Fruit fly (Drosophila melanogaster) whole organism, prepupa: Measurements from ENCODE around the gene bab1.

Source experiments
- Blimp-1 ChIP-seq: fragments of 200-800 bp; sonication (Bioruptor generic); optimal IDR thresholded peaks from 3 replicates; lab custom pipeline; 2017; ENCODE audit warnings: missing biosample characterization, missing genetic modification characterization, mild to moderate bottlenecking, moderate library complexity, missing genetic modification reagents
- CG10631 ChIP-seq: fragments of 200-800 bp; sonication (Bioruptor generic); optimal IDR thresholded peaks from 2 replicates; lab custom pipeline; 2016; ENCODE audit warnings: missing biosample characterization, missing genetic modification characterization
- CG11294 ChIP-seq: fragments of 200-800 bp; sonication (Bioruptor generic); IDR thresholded peaks from 2 replicates; pipeline ENCODE4 v1.3.6; 2022; ENCODE audit warnings: missing biosample characterization, missing genetic modification characterization
- CG11762 ChIP-seq: fragments of 200-800 bp; sonication (Bioruptor generic); optimal IDR thresholded peaks from 3 replicates; lab custom pipeline; 2016; ENCODE audit warnings: missing biosample characterization, missing genetic modification characterization; ENCODE audit not compliant: insufficient read depth
- CG15336 ChIP-seq: fragments of 200-800 bp; sonication (Bioruptor generic); IDR thresholded peaks from 2 replicates; pipeline ENCODE4 v1.3.6; 2022; ENCODE audit warnings: missing biosample characterization, missing genetic modification characterization
- CG1621 ChIP-seq: fragments of 200-800 bp; sonication (Bioruptor generic); optimal IDR thresholded peaks from 3 replicates; lab custom pipeline; 2018; ENCODE audit warnings: missing biosample characterization, mild to moderate bottlenecking, missing genetic modification characterization
- CG16779 ChIP-seq: fragments of 200-800 bp; sonication (Bioruptor generic); optimal IDR thresholded peaks from 3 replicates; lab custom pipeline; 2017; ENCODE audit warnings: missing biosample characterization, mild to moderate bottlenecking, missing genetic modification characterization
- CG3032 ChIP-seq: fragments of 200-800 bp; optimal IDR thresholded peaks from 2 replicates; lab custom pipeline; 2019; ENCODE audit warnings: missing biosample characterization, mild to moderate bottlenecking, missing genetic modification characterization, moderate library complexity
- CG31627 ChIP-seq: fragments of 200-800 bp; sonication (Bioruptor generic); optimal IDR thresholded peaks from 3 replicates; lab custom pipeline; 2016; ENCODE audit warnings: missing biosample characterization, missing genetic modification characterization
- CG32006 ChIP-seq: fragments of 200-800 bp; sonication (Bioruptor generic); optimal IDR thresholded peaks from 3 replicates; lab custom pipeline; 2017; ENCODE audit warnings: missing biosample characterization, mild to moderate bottlenecking, missing genetic modification characterization
- CG34406 ChIP-seq: fragments of 200-800 bp; sonication (Bioruptor generic); optimal IDR thresholded peaks from 3 replicates; lab custom pipeline; 2016; ENCODE audit warnings: missing biosample characterization, missing genetic modification characterization
- CG3919 ChIP-seq: fragments of 200-800 bp; sonication (Bioruptor generic); optimal IDR thresholded peaks from 3 replicates; lab custom pipeline; 2016; ENCODE audit warnings: missing biosample characterization, missing genetic modification characterization
- CG6163 ChIP-seq: fragments of 200-800 bp; sonication (Bioruptor generic); IDR thresholded peaks from 3 replicates; pipeline ENCODE4 v1.3.6; 2022; ENCODE audit warnings: missing biosample characterization, missing genetic modification characterization
- CG6276 ChIP-seq: fragments of 200-800 bp; sonication (Bioruptor generic); optimal IDR thresholded peaks from 2 replicates; lab custom pipeline; 2017; ENCODE audit warnings: missing biosample characterization, mild to moderate bottlenecking, missing genetic modification characterization
- CG6792 ChIP-seq: fragments of 200-800 bp; sonication (Bioruptor generic); optimal IDR thresholded peaks from 3 replicates; lab custom pipeline; 2016; ENCODE audit warnings: missing biosample characterization, missing genetic modification characterization
- CG6854 ChIP-seq: fragments of 200-800 bp; sonication (Bioruptor generic); optimal IDR thresholded peaks from 2 replicates; lab custom pipeline; 2017; ENCODE audit warnings: missing biosample characterization, mild to moderate bottlenecking, missing genetic modification characterization
- CG8119 ChIP-seq: fragments of 200-800 bp; sonication (Bioruptor generic); IDR thresholded peaks from 3 replicates; pipeline ENCODE4 v1.3.6; 2022; ENCODE audit warnings: missing biosample characterization, missing genetic modification characterization
- CG8319 ChIP-seq: fragments of 200-800 bp; sonication (Bioruptor generic); optimal IDR thresholded peaks from 3 replicates; lab custom pipeline; 2016; ENCODE audit warnings: missing biosample characterization, missing genetic modification characterization
- CG8632 ChIP-seq: fragments of 200-800 bp; sonication (Bioruptor generic); optimal IDR thresholded peaks from 3 replicates; lab custom pipeline; 2016; ENCODE audit warnings: missing biosample characterization, missing genetic modification characterization
- CG9139 ChIP-seq: fragments of 200-800 bp; sonication (Bioruptor generic); optimal IDR thresholded peaks from 3 replicates; lab custom pipeline; 2017; ENCODE audit warnings: missing biosample characterization, mild to moderate bottlenecking, missing genetic modification characterization
- Eip75B ChIP-seq: fragments of 200-800 bp; sonication (Bioruptor generic); optimal IDR thresholded peaks from 3 replicates; lab custom pipeline; 2016; ENCODE audit warnings: missing biosample characterization, missing genetic modification characterization
- Eip78C ChIP-seq: fragments of 200-800 bp; sonication (Bioruptor generic); peaks from one replicate; lab custom pipeline; 2016; ENCODE audit warnings: missing biosample characterization, missing genetic modification characterization
- Eip93F ChIP-seq: fragments of 200-800 bp; sonication (Bioruptor generic); optimal IDR thresholded peaks from 2 replicates; lab custom pipeline; 2016; ENCODE audit warnings: missing biosample characterization, mild to moderate bottlenecking, missing genetic modification characterization
- Ets21C ChIP-seq: fragments of 200-800 bp; sonication (Bioruptor generic); optimal IDR thresholded peaks from 3 replicates; lab custom pipeline; 2016; ENCODE audit warnings: missing biosample characterization, missing genetic modification characterization
- Ets96B ChIP-seq: fragments of 200-800 bp; optimal IDR thresholded peaks from 2 replicates; lab custom pipeline; 2019; ENCODE audit warnings: missing biosample characterization, mild to moderate bottlenecking, missing genetic modification characterization, moderate library complexity
- Hr38 ChIP-seq: sonication (Bioruptor generic); optimal IDR thresholded peaks from 2 replicates; lab custom pipeline; 2016; ENCODE audit warnings: missing biosample characterization, missing genetic modification characterization
- Hr4 ChIP-seq: fragments of 200-800 bp; sonication (Bioruptor generic); optimal IDR thresholded peaks from 3 replicates; lab custom pipeline; 2016; ENCODE audit warnings: missing biosample characterization, missing genetic modification characterization
- Lpt ChIP-seq: fragments of 200-800 bp; sonication (Bioruptor generic); optimal IDR thresholded peaks from 3 replicates; lab custom pipeline; 2016; ENCODE audit warnings: missing biosample characterization, missing genetic modification characterization
- Met ChIP-seq: fragments of 200-800 bp; sonication (Bioruptor generic); optimal IDR thresholded peaks from 3 replicates; lab custom pipeline; 2016; ENCODE audit warnings: missing biosample characterization, missing genetic modification characterization
- OdsH ChIP-seq: fragments of 200-800 bp; sonication (Bioruptor generic); optimal IDR thresholded peaks from 3 replicates; lab custom pipeline; 2016; ENCODE audit warnings: missing biosample characterization, missing genetic modification characterization
- Smox ChIP-seq: fragments of 200-800 bp; sonication (Bioruptor generic); optimal IDR thresholded peaks from 3 replicates; lab custom pipeline; 2016; ENCODE audit warnings: missing biosample characterization, missing genetic modification characterization
- Sox102F ChIP-seq: fragments of 200-800 bp; sonication (Bioruptor generic); optimal IDR thresholded peaks from 2 replicates; lab custom pipeline; 2016; ENCODE audit warnings: missing biosample characterization, mild to moderate bottlenecking, missing genetic modification characterization
- achi ChIP-seq: fragments of 200-800 bp; sonication (Bioruptor generic); optimal IDR thresholded peaks from 3 replicates; lab custom pipeline; 2016; ENCODE audit warnings: missing biosample characterization, missing genetic modification characterization
- acj6 ChIP-seq: fragments of 200-800 bp; sonication (Bioruptor generic); optimal IDR thresholded peaks from 3 replicates; lab custom pipeline; 2016; ENCODE audit warnings: missing biosample characterization, missing genetic modification characterization
- cyc ChIP-seq: fragments of 200-800 bp; sonication (Bioruptor generic); optimal IDR thresholded peaks from 3 replicates; lab custom pipeline; 2016; ENCODE audit warnings: missing biosample characterization, missing genetic modification characterization
- dac ChIP-seq: fragments of 200-800 bp; sonication (Bioruptor generic); optimal IDR thresholded peaks from 2 replicates; lab custom pipeline; 2017; ENCODE audit warnings: missing biosample characterization, mild to moderate bottlenecking, missing genetic modification characterization
- dsx ChIP-seq: fragments of 200-800 bp; optimal IDR thresholded peaks from 3 replicates; lab custom pipeline; 2019; ENCODE audit warnings: missing biosample characterization, mild to moderate bottlenecking, missing genetic modification characterization, moderate library complexity; ENCODE audit not compliant: poor library complexity, severe bottlenecking
- esn ChIP-seq: fragments of 200-800 bp; sonication (Bioruptor generic); optimal IDR thresholded peaks from 2 replicates; lab custom pipeline; 2016; ENCODE audit warnings: missing biosample characterization, mild to moderate bottlenecking, missing genetic modification characterization, moderate library complexity
- fd59A ChIP-seq: fragments of 200-800 bp; sonication (Bioruptor generic); optimal IDR thresholded peaks from 2 replicates; lab custom pipeline; 2017; ENCODE audit warnings: missing biosample characterization, mild to moderate bottlenecking, missing genetic modification characterization, missing genetic modification reagents
- fd85E ChIP-seq: fragments of 200-800 bp; sonication (Bioruptor generic); optimal IDR thresholded peaks from 3 replicates; lab custom pipeline; 2016; ENCODE audit warnings: missing biosample characterization, missing genetic modification characterization
- fkh ChIP-seq: fragments of 200-800 bp; sonication (Bioruptor generic); optimal IDR thresholded peaks from 3 replicates; lab custom pipeline; 2017; ENCODE audit warnings: missing biosample characterization, mild to moderate bottlenecking, missing genetic modification characterization, moderate library complexity
- lz ChIP-seq: fragments of 200-800 bp; sonication (Bioruptor generic); optimal IDR thresholded peaks from 3 replicates; lab custom pipeline; 2016; ENCODE audit warnings: missing biosample characterization, missing genetic modification characterization
- pdm3 ChIP-seq: fragments of 200-800 bp; sonication (Bioruptor generic); optimal IDR thresholded peaks from 3 replicates; lab custom pipeline; 2016; ENCODE audit warnings: missing biosample characterization, missing genetic modification characterization
- salr ChIP-seq, 2 experiments: fragments of 200-800 bp; sonication (Bioruptor generic); optimal IDR thresholded peaks; 3 replicates each; lab custom pipeline; 2016 to 2018; ENCODE audit warnings: missing biosample characterization in 2 of 2, missing genetic modification characterization in 2 of 2, mild to moderate bottlenecking in 1 of 2
- spab ChIP-seq: fragments of 200-800 bp; sonication (Bioruptor generic); optimal IDR thresholded peaks from 2 replicates; lab custom pipeline; 2017; ENCODE audit warnings: missing biosample characterization, mild to moderate bottlenecking, missing genetic modification characterization, missing genetic modification reagents
- ss ChIP-seq, 2 experiments: fragments of 200-800 bp; sonication (Bioruptor generic); optimal IDR thresholded peaks; 2 replicates in 1 of 2; 3 replicates in 1 of 2; lab custom pipeline; 2017 to 2018; ENCODE audit warnings: mild to moderate bottlenecking in 2 of 2, missing biosample characterization in 2 of 2, missing genetic modification characterization in 2 of 2, moderate library complexity in 1 of 2
- svp ChIP-seq: fragments of 200-800 bp; sonication (Bioruptor generic); peaks from one replicate; lab custom pipeline; 2016; ENCODE audit warnings: missing biosample characterization, missing genetic modification characterization
- topi ChIP-seq: fragments of 200-800 bp; sonication (Bioruptor generic); optimal IDR thresholded peaks from 3 replicates; lab custom pipeline; 2016; ENCODE audit warnings: missing biosample characterization, missing genetic modification characterization
- vri ChIP-seq: fragments of 200-800 bp; sonication (Bioruptor generic); optimal IDR thresholded peaks from 3 replicates; lab custom pipeline; 2016; ENCODE audit warnings: missing biosample characterization, mild to moderate bottlenecking, missing genetic modification characterization

The bab1 gene

dm6 chr3L:1096944-1097911, 3.7 kb downstream of the bab1 start:
- TF ChIP-seq Eip75B (GFP tag; lab: Kevin White, UChicago) (peak; percentile 70), Hr4 (GFP tag; lab: Kevin White, UChicago) (peak; percentile 3), CG11762 (GFP tag; lab: Kevin White, UChicago) (peak; percentile 43), acj6 (peak; percentile 71), CG32006 (peak; percentile 44), CG11294 (GFP tag; lab: Robert Waterston, UW) (no peak), CG16779 (no peak), CG8119 (GFP tag; lab: Robert Waterston, UW) (0 out of 3 replicates have a peak, but pooled peaks have one; percentile 17), CG1621 (tag; lab: Kevin White, UChicago) (peak; percentile 34), OdsH (GFP tag; lab: Kevin White, UChicago) (peak; percentile 67), Met (peak; percentile 85), Smox (peak; percentile 77), Eip93F (GFP tag; lab: Kevin White, UChicago) (peak; percentile 62), fkh (GFP tag; lab: Kevin White, UChicago) (peak; percentile 57), cyc (GFP tag; lab: Kevin White, UChicago) (peak; percentile 86), Ets21C (peak; percentile 73), spab (GFP tag; lab: Kevin White, UChicago) (peak; percentile 66), CG3032 (tag; lab: Kevin White, UChicago) (peak; percentile 71), CG10631 (GFP tag; lab: Kevin White, UChicago) (peak; percentile 50), Ets96B (tag; lab: Kevin White, UChicago) (peak; percentile 68), CG31627 (GFP tag; lab: Kevin White, UChicago) (peak; percentile 82), Sox102F (GFP tag; lab: Kevin White, UChicago) (peak; percentile 83), pdm3 (GFP tag; lab: Kevin White, UChicago) (peak; percentile 58), CG6276 (GFP tag; lab: Kevin White, UChicago) (peak; percentile 18), CG6792 (GFP tag; lab: Kevin White, UChicago) (peak; percentile 52), salr (GFP tag; optimal IDR thresholded peaks at IDR 0.05; lab: Kevin White, UChicago) (peak; percentile 37 to 45), ss (GFP tag; optimal IDR thresholded peaks at IDR 0.05; lab: Kevin White, UChicago) (peak; percentile 56 to 67), svp (GFP tag; lab: Kevin White, UChicago) (peak; percentile 98), Blimp-1 (GFP tag; lab: Kevin White, UChicago) (peak; percentile 33), vri (GFP tag; lab: Kevin White, UChicago) (peak; percentile 70), CG8632 (GFP tag; lab: Kevin White, UChicago) (peak; percentile 58), fd85E (GFP tag; lab: Kevin White, UChicago) (peak; percentile 16), topi (peak; percentile 90), CG8319 (GFP tag; lab: Kevin White, UChicago) (peak; percentile 72), CG6163 (peak; percentile 79), CG9139 (GFP tag; lab: Kevin White, UChicago) (peak; percentile 35), CG34406 (peak; percentile 65), CG3919 (peak; percentile 76), CG6854 (GFP tag; lab: Kevin White, UChicago) (peak; percentile 51), CG15336 (GFP tag; lab: Robert Waterston, UW) (no peak), achi (GFP tag; lab: Kevin White, UChicago) (peak; percentile 50), dsx (GFP tag; lab: Kevin White, UChicago) (peak; percentile 55), dac (no peak), Lpt (GFP tag; lab: Kevin White, UChicago) (no peak), Hr38 (no peak), fd59A (peak; percentile 30), lz (GFP tag; lab: Kevin White, UChicago) (peak; percentile 75), esn (GFP tag; lab: Kevin White, UChicago) (peak; percentile 87), Eip78C (peak; percentile 94)
